Fruit fly (Drosophila melanogaster) whole organism, prepupa: ENCODE results near the gene CG4271.
A peak's percentile ranks its signal among the peaks of the same experiment; 100 is the strongest.

Source experiments
- CG10631 ChIP-seq: fragments of 200-800 bp; sonication (Bioruptor generic); optimal IDR thresholded peaks from 2 replicates; lab custom pipeline; 2016; ENCODE audit warnings: missing biosample characterization, missing genetic modification characterization
- CG10669 ChIP-seq: fragments of 200-800 bp; sonication (Bioruptor generic); optimal IDR thresholded peaks from 3 replicates; lab custom pipeline; 2018; ENCODE audit warnings: missing biosample characterization, mild to moderate bottlenecking, missing genetic modification characterization, moderate library complexity
- CG11762 ChIP-seq: fragments of 200-800 bp; sonication (Bioruptor generic); optimal IDR thresholded peaks from 3 replicates; lab custom pipeline; 2016; ENCODE audit warnings: missing biosample characterization, missing genetic modification characterization; ENCODE audit not compliant: insufficient read depth
- CG1621 ChIP-seq: fragments of 200-800 bp; sonication (Bioruptor generic); optimal IDR thresholded peaks from 3 replicates; lab custom pipeline; 2018; ENCODE audit warnings: missing biosample characterization, mild to moderate bottlenecking, missing genetic modification characterization
- CG16779 ChIP-seq: fragments of 200-800 bp; sonication (Bioruptor generic); optimal IDR thresholded peaks from 3 replicates; lab custom pipeline; 2017; ENCODE audit warnings: missing biosample characterization, mild to moderate bottlenecking, missing genetic modification characterization
- CG3032 ChIP-seq: fragments of 200-800 bp; optimal IDR thresholded peaks from 2 replicates; lab custom pipeline; 2019; ENCODE audit warnings: missing biosample characterization, mild to moderate bottlenecking, missing genetic modification characterization, moderate library complexity
- CG31627 ChIP-seq: fragments of 200-800 bp; sonication (Bioruptor generic); optimal IDR thresholded peaks from 3 replicates; lab custom pipeline; 2016; ENCODE audit warnings: missing biosample characterization, missing genetic modification characterization
- CG32006 ChIP-seq: fragments of 200-800 bp; sonication (Bioruptor generic); optimal IDR thresholded peaks from 3 replicates; lab custom pipeline; 2017; ENCODE audit warnings: missing biosample characterization, mild to moderate bottlenecking, missing genetic modification characterization
- CG34406 ChIP-seq: fragments of 200-800 bp; sonication (Bioruptor generic); optimal IDR thresholded peaks from 3 replicates; lab custom pipeline; 2016; ENCODE audit warnings: missing biosample characterization, missing genetic modification characterization
- CG3919 ChIP-seq: fragments of 200-800 bp; sonication (Bioruptor generic); optimal IDR thresholded peaks from 3 replicates; lab custom pipeline; 2016; ENCODE audit warnings: missing biosample characterization, missing genetic modification characterization
- CG4318 ChIP-seq: fragments of 200-800 bp; sonication (Bioruptor generic); optimal IDR thresholded peaks from 3 replicates; lab custom pipeline; 2017; ENCODE audit warnings: missing biosample characterization, mild to moderate bottlenecking, missing genetic modification characterization
- CG6792 ChIP-seq: fragments of 200-800 bp; sonication (Bioruptor generic); optimal IDR thresholded peaks from 3 replicates; lab custom pipeline; 2016; ENCODE audit warnings: missing biosample characterization, missing genetic modification characterization
- CG6808 ChIP-seq: fragments of 200-800 bp; sonication (Bioruptor generic); optimal IDR thresholded peaks from 3 replicates; lab custom pipeline; 2017; ENCODE audit warnings: missing biosample characterization, missing genetic modification characterization, mild to moderate bottlenecking, moderate library complexity, missing genetic modification reagents
- CG6854 ChIP-seq: fragments of 200-800 bp; sonication (Bioruptor generic); optimal IDR thresholded peaks from 2 replicates; lab custom pipeline; 2017; ENCODE audit warnings: missing biosample characterization, mild to moderate bottlenecking, missing genetic modification characterization
- CG7368 ChIP-seq: fragments of 200-800 bp; sonication (Bioruptor generic); optimal IDR thresholded peaks from 3 replicates; lab custom pipeline; 2016; ENCODE audit warnings: missing biosample characterization, missing genetic modification characterization
- CG8119 ChIP-seq: fragments of 200-800 bp; sonication (Bioruptor generic); IDR thresholded peaks from 3 replicates; pipeline ENCODE4 v1.3.6; 2022; ENCODE audit warnings: missing biosample characterization, missing genetic modification characterization
- CG9139 ChIP-seq: fragments of 200-800 bp; sonication (Bioruptor generic); optimal IDR thresholded peaks from 3 replicates; lab custom pipeline; 2017; ENCODE audit warnings: missing biosample characterization, mild to moderate bottlenecking, missing genetic modification characterization
- Eip75B ChIP-seq: fragments of 200-800 bp; sonication (Bioruptor generic); optimal IDR thresholded peaks from 3 replicates; lab custom pipeline; 2016; ENCODE audit warnings: missing biosample characterization, missing genetic modification characterization
- Eip78C ChIP-seq: fragments of 200-800 bp; sonication (Bioruptor generic); peaks from one replicate; lab custom pipeline; 2016; ENCODE audit warnings: missing biosample characterization, missing genetic modification characterization
- Eip93F ChIP-seq: fragments of 200-800 bp; sonication (Bioruptor generic); optimal IDR thresholded peaks from 2 replicates; lab custom pipeline; 2016; ENCODE audit warnings: missing biosample characterization, mild to moderate bottlenecking, missing genetic modification characterization
- Ets21C ChIP-seq: fragments of 200-800 bp; sonication (Bioruptor generic); optimal IDR thresholded peaks from 3 replicates; lab custom pipeline; 2016; ENCODE audit warnings: missing biosample characterization, missing genetic modification characterization
- Gug ChIP-seq: fragments of 200-800 bp; sonication (Bioruptor generic); IDR thresholded peaks from 2 replicates; pipeline ENCODE4 v1.3.6; 2022; ENCODE audit warnings: missing biosample characterization, missing genetic modification characterization
- Hr38 ChIP-seq: sonication (Bioruptor generic); optimal IDR thresholded peaks from 2 replicates; lab custom pipeline; 2016; ENCODE audit warnings: missing biosample characterization, missing genetic modification characterization
- Hr39 ChIP-seq: fragments of 200-800 bp; sonication (Bioruptor generic); optimal IDR thresholded peaks from 2 replicates; lab custom pipeline; 2016; ENCODE audit warnings: missing biosample characterization, missing genetic modification characterization
- Hr4 ChIP-seq: fragments of 200-800 bp; sonication (Bioruptor generic); optimal IDR thresholded peaks from 3 replicates; lab custom pipeline; 2016; ENCODE audit warnings: missing biosample characterization, missing genetic modification characterization
- OdsH ChIP-seq: fragments of 200-800 bp; sonication (Bioruptor generic); optimal IDR thresholded peaks from 3 replicates; lab custom pipeline; 2016; ENCODE audit warnings: missing biosample characterization, missing genetic modification characterization
- Sox14 ChIP-seq: fragments of 200-800 bp; sonication (Bioruptor generic); optimal IDR thresholded peaks from 3 replicates; lab custom pipeline; 2016; ENCODE audit warnings: missing biosample characterization, missing genetic modification characterization
- acj6 ChIP-seq: fragments of 200-800 bp; sonication (Bioruptor generic); optimal IDR thresholded peaks from 3 replicates; lab custom pipeline; 2016; ENCODE audit warnings: missing biosample characterization, missing genetic modification characterization
- dsx ChIP-seq: fragments of 200-800 bp; optimal IDR thresholded peaks from 3 replicates; lab custom pipeline; 2019; ENCODE audit warnings: missing biosample characterization, mild to moderate bottlenecking, missing genetic modification characterization, moderate library complexity; ENCODE audit not compliant: poor library complexity, severe bottlenecking
- eg ChIP-seq: fragments of 200-800 bp; sonication (Bioruptor generic); IDR thresholded peaks from 3 replicates; pipeline ENCODE4 v1.3.6; 2022; ENCODE audit warnings: missing biosample characterization, missing genetic modification characterization
- fd85E ChIP-seq: fragments of 200-800 bp; sonication (Bioruptor generic); optimal IDR thresholded peaks from 3 replicates; lab custom pipeline; 2016; ENCODE audit warnings: missing biosample characterization, missing genetic modification characterization
- fkh ChIP-seq: fragments of 200-800 bp; sonication (Bioruptor generic); optimal IDR thresholded peaks from 3 replicates; lab custom pipeline; 2017; ENCODE audit warnings: missing biosample characterization, mild to moderate bottlenecking, missing genetic modification characterization, moderate library complexity
- lz ChIP-seq: fragments of 200-800 bp; sonication (Bioruptor generic); optimal IDR thresholded peaks from 3 replicates; lab custom pipeline; 2016; ENCODE audit warnings: missing biosample characterization, missing genetic modification characterization
- net ChIP-seq: fragments of 200-800 bp; sonication (Bioruptor generic); optimal IDR thresholded peaks from 3 replicates; lab custom pipeline; 2016; ENCODE audit warnings: missing biosample characterization, missing genetic modification characterization
- pdm3 ChIP-seq: fragments of 200-800 bp; sonication (Bioruptor generic); optimal IDR thresholded peaks from 3 replicates; lab custom pipeline; 2016; ENCODE audit warnings: missing biosample characterization, missing genetic modification characterization
- spab ChIP-seq: fragments of 200-800 bp; sonication (Bioruptor generic); optimal IDR thresholded peaks from 2 replicates; lab custom pipeline; 2017; ENCODE audit warnings: missing biosample characterization, mild to moderate bottlenecking, missing genetic modification characterization, missing genetic modification reagents
- ss ChIP-seq, 2 experiments: fragments of 200-800 bp; sonication (Bioruptor generic); optimal IDR thresholded peaks; 2 replicates in 1 of 2; 3 replicates in 1 of 2; lab custom pipeline; 2017 to 2018; ENCODE audit warnings: mild to moderate bottlenecking in 2 of 2, missing biosample characterization in 2 of 2, missing genetic modification characterization in 2 of 2, moderate library complexity in 1 of 2
- svp ChIP-seq: fragments of 200-800 bp; sonication (Bioruptor generic); peaks from one replicate; lab custom pipeline; 2016; ENCODE audit warnings: missing biosample characterization, missing genetic modification characterization

CG4271 gene

DNA sequence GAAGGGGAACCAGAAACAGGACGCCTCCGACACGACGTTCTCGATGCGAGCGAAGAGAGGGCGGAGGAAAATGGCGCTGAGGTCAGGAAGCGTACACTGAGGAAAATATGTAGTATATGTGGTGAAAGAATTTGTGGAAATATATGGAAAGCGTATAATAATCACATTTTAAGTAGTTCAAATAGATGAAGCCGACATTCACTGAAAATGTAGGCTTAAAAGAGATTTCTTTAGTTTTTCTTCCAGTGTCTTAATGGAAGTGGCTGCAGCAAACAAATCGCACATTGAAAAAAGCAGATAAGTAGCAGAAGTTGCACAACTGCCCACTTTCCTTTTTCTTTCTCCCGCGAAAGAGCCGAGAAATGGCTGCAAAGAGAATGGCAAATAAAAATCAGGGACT, 35.4 kb upstream of the CG4271 start:
- TF ChIP-seq Hr39 (GFP tag; lab: Kevin White, UChicago) (peak; percentile 10), eg (0 out of 3 replicates have a peak, but pooled peaks have one; percentile 25), spab (GFP tag; lab: Kevin White, UChicago) (no peak), lz (GFP tag; lab: Kevin White, UChicago) (no peak), svp (GFP tag; lab: Kevin White, UChicago) (no peak), CG6808 (GFP tag; lab: Kevin White, UChicago) (peak; percentile 9), Hr38 (GFP tag; lab: Kevin White, UChicago) (peak; percentile 16), CG8119 (0 out of 3 replicates have a peak, but pooled peaks have one; percentile 20), Eip78C (GFP tag; lab: Kevin White, UChicago) (peak; percentile 63), CG32006 (GFP tag; lab: Kevin White, UChicago) (peak; percentile 17), CG3919 (peak; percentile 25), CG31627 (GFP tag; lab: Kevin White, UChicago) (peak; percentile 14), Eip75B (peak; percentile 9), acj6 (GFP tag; lab: Kevin White, UChicago) (peak; percentile 31), pdm3 (GFP tag; lab: Kevin White, UChicago) (peak; percentile 22), CG9139 (GFP tag; lab: Kevin White, UChicago) (no peak), CG10669 (peak; percentile 5), OdsH (peak; percentile 13), CG10631 (peak; percentile 8), Hr4 (GFP tag; lab: Kevin White, UChicago) (peak; percentile 21)

- TF ChIP-seq CG6854 (GFP tag; lab: Kevin White, UChicago) (no peak), Ets21C (GFP tag; lab: Kevin White, UChicago) (no peak), Hr4 (GFP tag; lab: Kevin White, UChicago) (no peak), CG3032 (tag; lab: Kevin White, UChicago) (no peak), acj6 (GFP tag; lab: Kevin White, UChicago) (no peak), fd85E (GFP tag; lab: Kevin White, UChicago) (no peak), CG31627 (GFP tag; lab: Kevin White, UChicago) (no peak), CG7368 (GFP tag; lab: Kevin White, UChicago) (no peak), CG34406 (GFP tag; lab: Kevin White, UChicago) (no peak), Eip75B (no peak), net (GFP tag; lab: Kevin White, UChicago) (no peak), Hr38 (GFP tag; lab: Kevin White, UChicago) (no peak), dsx (GFP tag; lab: Kevin White, UChicago) (no peak), fkh (GFP tag; lab: Kevin White, UChicago) (no peak)
- TF ChIP-seq, all 60 proteins: peak for 0
Observed at dm6 chr2L:2251175-2251574, 33.8 kb upstream of the CG4271 start, which contains the start of gene Ser12. Gene Ser12, minus strand, starts transcription at chr2L:2251275.

- TF ChIP-seq CG31627 (GFP tag; lab: Kevin White, UChicago) (no peak), CG34406 (GFP tag; lab: Kevin White, UChicago) (no peak), ss (GFP tag; optimal IDR thresholded peaks at IDR 0.05; lab: Kevin White, UChicago) (no peak), CG16779 (tag; lab: Kevin White, UChicago) (no peak), CG6792 (GFP tag; lab: Kevin White, UChicago) (no peak), Gug (GFP tag; lab: Robert Waterston, UW) (no peak), CG4318 (GFP tag; lab: Kevin White, UChicago) (no peak), Ets21C (GFP tag; lab: Kevin White, UChicago) (no peak)
- TF ChIP-seq, all 60 proteins: peak for 0
Observed at dm6 chr2L:2252241-2252640, 32.7 kb upstream of the CG4271 start, which contains the start of gene CG17239. Gene CG17239, minus strand, starts transcription at chr2L:2252341.

DNA sequence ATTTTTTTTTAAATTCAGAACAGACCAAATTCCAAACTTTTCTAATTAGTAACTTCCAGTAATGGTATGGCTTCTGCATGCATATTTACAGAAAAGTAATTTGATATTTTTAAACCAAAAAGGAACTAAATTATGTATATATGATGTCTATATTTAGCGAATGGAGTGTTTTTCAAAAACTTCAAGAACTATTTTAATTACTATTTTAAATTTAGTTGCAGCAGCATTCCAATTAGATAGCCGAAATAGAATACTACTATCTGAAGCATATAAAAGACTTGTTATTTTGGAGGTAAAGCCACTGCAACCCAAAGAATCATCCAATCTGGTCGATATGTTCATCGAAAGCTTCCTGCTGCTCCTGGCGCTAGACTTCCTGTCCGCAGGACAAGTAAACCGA, 32.2 kb upstream of the CG4271 start, which contains the start of gene CG17234:
CG17234 (plus strand) TSS at position 301 of the 400 bp plus-strand sequence.
- TF ChIP-seq CG4318 (GFP tag; lab: Kevin White, UChicago), result no peak
- TF ChIP-seq OdsH, result no peak
- TF ChIP-seq Sox14 (GFP tag; lab: Kevin White, UChicago), result no peak
- no peak for TF ChIP-seq CG11762
- TF ChIP-seq CG7368 (GFP tag; lab: Kevin White, UChicago), result no peak
- no peak for TF ChIP-seq CG10669
- TF ChIP-seq acj6 (GFP tag; lab: Kevin White, UChicago), result no peak
- no peak for TF ChIP-seq net (GFP tag; lab: Kevin White, UChicago)
- TF ChIP-seq Eip93F, result no peak
- TF ChIP-seq CG6792 (GFP tag; lab: Kevin White, UChicago), result no peak
- TF ChIP-seq CG1621 (tag; lab: Kevin White, UChicago), result no peak
- no peak for TF ChIP-seq CG34406 (GFP tag; lab: Kevin White, UChicago)
